Worm (Caenorhabditis elegans) whole organism, early embryonic: Measurements from ENCODE around the gene C08H9.16.

ENCODE experiments used
- B0310.2 ChIP-seq: sonication (generic microtip); optimal IDR thresholded peaks from 2 replicates; lab custom pipeline; 2016; ENCODE audit warnings: mild to moderate bottlenecking, missing genetic modification characterization, missing compliant biosample characterization
- F13C5.2 ChIP-seq: sonication (generic microtip); optimal IDR thresholded peaks from 2 replicates; lab custom pipeline; 2017; ENCODE audit warnings: mild to moderate bottlenecking, missing genetic modification characterization, inconsistent platforms, missing compliant biosample characterization
- aly-1 ChIP-seq: sonication (generic microtip); optimal IDR thresholded peaks from 2 replicates; lab custom pipeline; 2016; ENCODE audit warnings: missing genetic modification characterization, missing compliant biosample characterization
- ama-1 ChIP-seq: fragments of 150-350 bp; optimal IDR thresholded peaks from 2 replicates; lab custom pipeline; 2014
- ceh-13 ChIP-seq: fragments of 200-800 bp; sonication (Bioruptor generic); optimal IDR thresholded peaks from 2 replicates; lab custom pipeline; 2018; ENCODE audit warnings: mild to moderate bottlenecking, missing genetic modification characterization, missing compliant biosample characterization
- ceh-36 ChIP-seq: sonication (generic microtip); optimal IDR thresholded peaks from 2 replicates; lab custom pipeline; 2016; ENCODE audit warnings: missing genetic modification characterization, inconsistent platforms, missing compliant biosample characterization
- ets-7 ChIP-seq: sonication (generic microtip); optimal IDR thresholded peaks from 2 replicates; lab custom pipeline; 2016; ENCODE audit warnings: missing genotype, missing genetic modification characterization, missing compliant biosample characterization
- flt-1 ChIP-seq: fragments of 200-800 bp; sonication (Bioruptor generic); IDR thresholded peaks from 2 replicates; pipeline ENCODE4 v1.3.6; 2022; ENCODE audit warnings: missing genetic modification characterization, missing compliant biosample characterization
- hmbx-1 ChIP-seq: sonication (generic microtip); optimal IDR thresholded peaks from 2 replicates; lab custom pipeline; 2016; ENCODE audit warnings: mild to moderate bottlenecking, missing genetic modification characterization, missing compliant biosample characterization
- hmg-4 ChIP-seq: fragments of 200-800 bp; sonication (Bioruptor generic); optimal IDR thresholded peaks from 2 replicates; lab custom pipeline; 2018; ENCODE audit warnings: mild to moderate bottlenecking, missing genetic modification characterization, missing compliant biosample characterization
- hnd-1 ChIP-seq: sonication (generic microtip); optimal IDR thresholded peaks from 2 replicates; lab custom pipeline; 2016; ENCODE audit warnings: missing genetic modification characterization, missing compliant biosample characterization
- pes-1 ChIP-seq: fragments of 200-800 bp; sonication (Bioruptor generic); IDR thresholded peaks from 2 replicates; pipeline ENCODE4 v1.3.6; 2022; ENCODE audit warnings: missing genetic modification reagents, missing genetic modification characterization, missing compliant biosample characterization
- scrt-1 ChIP-seq: fragments of 200-800 bp; sonication (Bioruptor generic); IDR thresholded peaks from 2 replicates; pipeline ENCODE4 v1.3.6; 2022; ENCODE audit warnings: missing genetic modification characterization, missing compliant biosample characterization
- sea-1 ChIP-seq: fragments of 200-800 bp; sonication (Bioruptor generic); conservative IDR thresholded peaks from 2 replicates; pipeline ENCODE4 v1.3.6; 2022; ENCODE audit warnings: missing genetic modification characterization, missing compliant biosample characterization
- tbx-11 ChIP-seq: fragments of 200-800 bp; sonication (Bioruptor generic); IDR thresholded peaks from 2 replicates; pipeline ENCODE4 v1.3.6; 2022; ENCODE audit warnings: missing genetic modification characterization, missing compliant biosample characterization
- tbx-37 ChIP-seq: fragments of 200-800 bp; sonication (Bioruptor generic); conservative IDR thresholded peaks from 2 replicates; pipeline ENCODE4 v1.3.6; 2022; ENCODE audit warnings: missing genetic modification reagents, missing genetic modification characterization, missing compliant biosample characterization
- tra-4 ChIP-seq: sonication (generic microtip); optimal IDR thresholded peaks from 2 replicates; lab custom pipeline; 2017; ENCODE audit warnings: missing genetic modification characterization, missing compliant biosample characterization

Gene C08H9.16

ce11 chrII:9935044-9935599 is 42.5 kb downstream of the C08H9.16 start:
- TF ChIP-seq flt-1 (GFP tag; lab: Robert Waterston, UW) (no peak), aly-1 (no peak), hmbx-1 (tag; lab: Kevin White, UChicago) (no peak), hmg-4 (no peak), ceh-13 (no peak), tbx-37 (no peak), tra-4 (tag; lab: Kevin White, UChicago) (no peak), B0310.2 (tag; lab: Kevin White, UChicago) (no peak), pes-1 (GFP tag; lab: Robert Waterston, UW) (no peak), ama-1 (lab: Kevin White, UChicago) (no peak), F13C5.2 (no peak), tbx-11 (no peak), scrt-1 (GFP tag; lab: Robert Waterston, UW) (no peak), hnd-1 (tag; lab: Kevin White, UChicago) (no peak), ceh-36 (tag; lab: Kevin White, UChicago) (no peak), sea-1 (GFP tag; lab: Robert Waterston, UW) (no peak), ets-7 (tag; lab: Kevin White, UChicago) (no peak)

DNA sequence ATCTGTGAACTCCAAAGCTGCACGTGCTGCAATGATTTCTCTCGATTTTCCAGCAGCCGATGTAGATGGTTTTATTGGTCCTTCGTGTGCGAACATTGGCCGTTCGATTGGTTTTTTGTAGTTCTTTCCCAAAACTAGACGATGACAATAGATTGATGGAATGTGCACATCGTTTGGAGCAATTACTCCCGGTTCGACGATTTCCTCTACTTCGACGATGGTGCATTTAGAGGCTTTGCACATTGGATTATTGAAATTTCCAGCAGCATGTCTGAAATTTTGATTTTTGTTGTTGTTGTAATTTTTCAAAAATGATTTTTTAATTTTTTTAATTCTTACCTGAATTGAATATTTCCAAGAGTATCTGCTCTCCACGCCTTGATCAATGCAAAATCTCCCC is 43.1 kb downstream of the C08H9.16 start:
- TF ChIP-seq ceh-36 (tag; lab: Kevin White, UChicago): no peak
- TF ChIP-seq flt-1 (GFP tag; lab: Robert Waterston, UW): no peak
- TF ChIP-seq aly-1: no peak
- no peak for TF ChIP-seq sea-1 (GFP tag; lab: Robert Waterston, UW)
- TF ChIP-seq hnd-1 (tag; lab: Kevin White, UChicago): no peak
- no peak for TF ChIP-seq ets-7 (tag; lab: Kevin White, UChicago)
- no peak for TF ChIP-seq F13C5.2
- TF ChIP-seq scrt-1 (GFP tag; lab: Robert Waterston, UW): no peak
- no peak for TF ChIP-seq ceh-13
- no peak for TF ChIP-seq tbx-37
- no peak for TF ChIP-seq pes-1 (GFP tag; lab: Robert Waterston, UW)
- TF ChIP-seq hmbx-1 (tag; lab: Kevin White, UChicago): no peak
- TF ChIP-seq B0310.2 (tag; lab: Kevin White, UChicago): no peak
- no peak for TF ChIP-seq tra-4 (tag; lab: Kevin White, UChicago)

DNA sequence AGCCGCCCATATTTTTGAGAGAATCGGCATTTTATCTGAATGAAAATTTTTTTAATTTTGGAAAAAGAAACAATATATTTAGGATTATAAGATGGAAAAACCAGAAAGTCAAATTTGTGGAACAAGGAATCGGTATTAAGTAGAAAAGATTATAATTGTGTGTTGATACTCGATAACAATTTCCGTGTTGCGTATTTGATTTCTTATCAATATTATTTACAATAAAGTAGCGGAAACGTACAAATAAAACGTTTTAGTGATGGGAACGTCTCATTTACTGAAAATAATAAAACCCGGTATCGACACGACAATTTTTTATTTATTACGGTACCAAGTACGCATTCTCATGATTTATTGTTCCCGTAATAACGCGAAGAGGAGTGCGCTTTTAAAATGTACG is 44.3 kb downstream of the C08H9.16 start, which contains the start of gene C05C10.3:
TSS of gene C05C10.3 (minus strand) at position 35 of the 400 bp plus-strand sequence.
- TF ChIP-seq hmg-4: no peak
- TF ChIP-seq F13C5.2: no peak
- TF ChIP-seq tbx-11: no peak
- TF ChIP-seq ets-7 (tag; lab: Kevin White, UChicago): no peak
- TF ChIP-seq flt-1 (GFP tag; lab: Robert Waterston, UW): no peak
- TF ChIP-seq ama-1 (lab: Kevin White, UChicago): no peak
- no peak for TF ChIP-seq tra-4 (tag; lab: Kevin White, UChicago)
- no peak for TF ChIP-seq aly-1
- TF ChIP-seq tbx-37: no peak
- no peak for TF ChIP-seq pes-1 (GFP tag; lab: Robert Waterston, UW)
- TF ChIP-seq hmbx-1 (tag; lab: Kevin White, UChicago): no peak
- no peak for TF ChIP-seq ceh-36 (tag; lab: Kevin White, UChicago)
- TF ChIP-seq sea-1 (GFP tag; lab: Robert Waterston, UW): no peak
- no peak for TF ChIP-seq scrt-1 (GFP tag; lab: Robert Waterston, UW)

- TF ChIP-seq B0310.2 (tag; lab: Kevin White, UChicago) (no peak), hmg-4 (no peak), tra-4 (tag; lab: Kevin White, UChicago) (no peak)
Observed at ce11 chrII:9937611-9938010, 45.0 kb downstream of the C08H9.16 start.

- no peak for TF ChIP-seq F13C5.2
- no peak for TF ChIP-seq scrt-1 (GFP tag; lab: Robert Waterston, UW)
- no peak for TF ChIP-seq B0310.2 (tag; lab: Kevin White, UChicago)
- no peak for TF ChIP-seq tbx-37
- no peak for TF ChIP-seq ets-7 (tag; lab: Kevin White, UChicago)
- TF ChIP-seq sea-1 (GFP tag; lab: Robert Waterston, UW): no peak
- TF ChIP-seq ceh-36 (tag; lab: Kevin White, UChicago): no peak
Observed at ce11 chrII:9938877-9939276, 46.3 kb downstream of the C08H9.16 start, which contains the start of the genes C05C10.7 and C05C10.5. Gene C05C10.7, minus strand, starts transcription at chrII:9938971. Gene C05C10.5, plus strand, starts transcription at chrII:9939040.

DNA sequence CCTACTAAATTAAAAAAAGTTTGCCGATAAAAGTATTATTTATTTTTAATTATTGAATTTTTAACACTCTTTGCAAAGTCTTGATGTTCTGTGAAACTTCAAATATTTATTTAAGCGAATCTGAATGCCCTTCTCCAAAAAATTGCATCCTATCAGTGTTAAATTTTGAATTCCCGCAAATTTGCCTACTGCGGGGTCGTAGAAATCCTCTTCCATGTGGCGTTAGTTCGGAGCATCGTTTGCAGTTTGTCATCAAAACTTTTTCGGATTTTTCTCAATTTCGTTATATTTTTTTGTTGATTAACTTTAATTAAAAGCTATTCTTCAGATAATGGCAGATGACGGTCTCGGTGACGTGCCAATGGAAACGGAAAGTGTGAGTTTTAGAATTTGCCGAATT is 47.9 kb downstream of the C08H9.16 start, which contains the start of gene ufd-3:
TSS of gene ufd-3 (plus strand) at position 324 of the 400 bp plus-strand sequence.
- TF ChIP-seq aly-1: no peak
- peak; percentile 57 for TF ChIP-seq F13C5.2
- TF ChIP-seq tbx-37: peak; percentile 87
- TF ChIP-seq flt-1 (GFP tag; lab: Robert Waterston, UW): peak; percentile 47; the same call in 1 of the 2 replicates

ce11 chrII:9943246-9943645 is 50.7 kb downstream of the C08H9.16 start:
- TF ChIP-seq B0310.2 (tag; lab: Kevin White, UChicago) (no peak), flt-1 (GFP tag; lab: Robert Waterston, UW) (no peak), tbx-37 (no peak), ets-7 (tag; lab: Kevin White, UChicago) (no peak), tra-4 (tag; lab: Kevin White, UChicago) (no peak), tbx-11 (no peak), pes-1 (GFP tag; lab: Robert Waterston, UW) (no peak)

ce11 chrII:9943837-9944236 is 51.3 kb downstream of the C08H9.16 start, which contains the start of gene flad-1:
Gene flad-1, plus strand, starts transcription at chrII:9944137.
- TF ChIP-seq scrt-1 (GFP tag; lab: Robert Waterston, UW) (no peak), aly-1 (no peak), ceh-13 (no peak), pes-1 (GFP tag; lab: Robert Waterston, UW) (no peak), ceh-36 (tag; lab: Kevin White, UChicago) (no peak), ama-1 (lab: Kevin White, UChicago) (no peak)
